Worm (Caenorhabditis elegans) whole organism, late embryonic: ENCODE data around the gene F58H1.8.

Source experiments
- C38D4.7 ChIP-seq: fragments of 200-800 bp; sonication (Bioruptor generic); optimal IDR thresholded peaks from 2 replicates; lab custom pipeline; 2018; ENCODE audit warnings: mild to moderate bottlenecking, missing genetic modification characterization, moderate library complexity, missing compliant biosample characterization
- F13H6.1 ChIP-seq: sonication (generic microtip); optimal IDR thresholded peaks from 2 replicates; lab custom pipeline; 2016; ENCODE audit warnings: missing genetic modification characterization, missing compliant biosample characterization
- K02D7.2 ChIP-seq: sonication (generic microtip); optimal IDR thresholded peaks from 2 replicates; lab custom pipeline; 2017; ENCODE audit warnings: mild to moderate bottlenecking, missing genetic modification characterization, missing compliant biosample characterization
- ahr-1 ChIP-seq: sonication (generic microtip); optimal IDR thresholded peaks from 2 replicates; lab custom pipeline; 2016; ENCODE audit warnings: missing genetic modification characterization, missing compliant biosample characterization
- ceh-14 ChIP-seq: sonication (generic microtip); optimal IDR thresholded peaks from 2 replicates; lab custom pipeline; 2016; ENCODE audit warnings: missing genotype, missing genetic modification characterization, missing compliant biosample characterization
- ceh-18 ChIP-seq: sonication (generic microtip); optimal IDR thresholded peaks from 2 replicates; lab custom pipeline; 2016; ENCODE audit warnings: missing genetic modification characterization, missing compliant biosample characterization
- ceh-19 ChIP-seq: fragments of 200-800 bp; sonication (Bioruptor generic); optimal IDR thresholded peaks from 2 replicates; lab custom pipeline; 2018; ENCODE audit warnings: mild to moderate bottlenecking, missing genetic modification characterization, missing compliant biosample characterization
- ceh-34 ChIP-seq: sonication (generic microtip); optimal IDR thresholded peaks from 2 replicates; lab custom pipeline; 2016; ENCODE audit warnings: mild to moderate bottlenecking, missing genetic modification characterization, missing compliant biosample characterization
- ceh-45 ChIP-seq: fragments of 200-800 bp; sonication (Bioruptor generic); IDR thresholded peaks from 2 replicates; pipeline ENCODE4 v1.3.6; 2022; ENCODE audit warnings: missing genetic modification reagents, missing genetic modification characterization, missing compliant biosample characterization
- ceh-48 ChIP-seq: sonication (generic microtip); optimal IDR thresholded peaks from 2 replicates; lab custom pipeline; 2016; ENCODE audit warnings: missing genetic modification characterization, inconsistent platforms, missing compliant biosample characterization
- ceh-9 ChIP-seq: sonication (generic microtip); optimal IDR thresholded peaks from 2 replicates; lab custom pipeline; 2016; ENCODE audit warnings: mild to moderate bottlenecking, missing genetic modification characterization, inconsistent platforms, missing compliant biosample characterization
- che-1 ChIP-seq: sonication (generic microtip); optimal IDR thresholded peaks from 2 replicates; lab custom pipeline; 2016; ENCODE audit warnings: mild to moderate bottlenecking, missing genetic modification characterization, missing compliant biosample characterization
- dmd-4 ChIP-seq: sonication (generic microtip); optimal IDR thresholded peaks from 2 replicates; lab custom pipeline; 2016; ENCODE audit warnings: borderline replicate concordance, missing genetic modification characterization, missing compliant biosample characterization
- elt-2 ChIP-seq: sonication (generic microtip); optimal IDR thresholded peaks from 2 replicates; lab custom pipeline; 2016; ENCODE audit warnings: missing genetic modification reagents, missing genetic modification characterization, missing compliant biosample characterization
- elt-4 ChIP-seq: sonication (generic microtip); optimal IDR thresholded peaks from 2 replicates; lab custom pipeline; 2016; ENCODE audit warnings: missing genetic modification characterization, missing compliant biosample characterization
- eyg-1 ChIP-seq: sonication (generic microtip); optimal IDR thresholded peaks from 2 replicates; lab custom pipeline; 2016; ENCODE audit warnings: missing genotype, missing genetic modification characterization, missing compliant biosample characterization
- fkh-10 ChIP-seq: fragments of 150-350 bp; optimal IDR thresholded peaks from 2 replicates; lab custom pipeline; 2014; ENCODE audit warnings: missing biosample characterization, missing genetic modification reagents, missing genetic modification characterization
- hlh-13 ChIP-seq: fragments of 200-800 bp; sonication (Bioruptor generic); optimal IDR thresholded peaks from 2 replicates; lab custom pipeline; 2018; ENCODE audit warnings: mild to moderate bottlenecking, missing genetic modification characterization, missing compliant biosample characterization
- hlh-15 ChIP-seq: sonication (generic microtip); optimal IDR thresholded peaks from 2 replicates; lab custom pipeline; 2016; ENCODE audit warnings: missing genetic modification characterization, missing compliant biosample characterization
- hlh-30 ChIP-seq: sonication (generic microtip); optimal IDR thresholded peaks from 2 replicates; lab custom pipeline; 2017; ENCODE audit warnings: antibody characterized with exemption, missing genetic modification characterization, missing compliant biosample characterization; ENCODE audit not compliant: insufficient read depth
- hlh-6 ChIP-seq: sonication (generic microtip); optimal IDR thresholded peaks from 2 replicates; lab custom pipeline; 2016; ENCODE audit warnings: missing genotype, missing genetic modification characterization, missing compliant biosample characterization
- lim-6 ChIP-seq: sonication (generic microtip); optimal IDR thresholded peaks from 2 replicates; lab custom pipeline; 2016; ENCODE audit warnings: missing genetic modification characterization, missing compliant biosample characterization
- lin-11 ChIP-seq: fragments of 200-800 bp; sonication (Bioruptor generic); optimal IDR thresholded peaks from 2 replicates; lab custom pipeline; 2018; ENCODE audit warnings: mild to moderate bottlenecking, missing genetic modification characterization, missing compliant biosample characterization
- mec-3 ChIP-seq: sonication (generic microtip); optimal IDR thresholded peaks from 2 replicates; lab custom pipeline; 2016; ENCODE audit warnings: borderline replicate concordance, missing genetic modification characterization, missing compliant biosample characterization
- nfya-1 ChIP-seq: sonication (generic microtip); optimal IDR thresholded peaks from 2 replicates; lab custom pipeline; 2017; ENCODE audit warnings: missing genetic modification characterization, mild to moderate bottlenecking, missing compliant biosample characterization, antibody characterized with exemption, moderate library complexity
- nhr-11 ChIP-seq: fragments of 150-350 bp; optimal IDR thresholded peaks from 2 replicates; lab custom pipeline; 2014; ENCODE audit warnings: missing biosample characterization, missing genetic modification characterization
- npax-4 ChIP-seq: sonication (generic microtip); optimal IDR thresholded peaks from 2 replicates; lab custom pipeline; 2016; ENCODE audit warnings: missing genetic modification characterization, missing compliant biosample characterization
- pag-3 ChIP-seq: sonication (generic microtip); optimal IDR thresholded peaks from 2 replicates; lab custom pipeline; 2016; ENCODE audit warnings: missing compliant biosample characterization, missing genetic modification characterization, borderline replicate concordance
- pat-9 ChIP-seq: fragments of 200-800 bp; sonication (Bioruptor generic); optimal IDR thresholded peaks from 2 replicates; lab custom pipeline; 2018; ENCODE audit warnings: mild to moderate bottlenecking, missing genetic modification characterization, moderate library complexity, missing compliant biosample characterization
- pax-1 ChIP-seq: fragments of 150-350 bp; optimal IDR thresholded peaks from 2 replicates; lab custom pipeline; 2014; ENCODE audit warnings: missing biosample characterization, missing genetic modification characterization
- rnt-1 ChIP-seq: sonication (generic microtip); optimal IDR thresholded peaks from 2 replicates; lab custom pipeline; 2016; ENCODE audit warnings: missing genetic modification characterization, missing compliant biosample characterization
- sdc-2 ChIP-seq: sonication (generic microtip); optimal IDR thresholded peaks from 2 replicates; lab custom pipeline; 2016; ENCODE audit warnings: missing genotype, missing genetic modification characterization, missing compliant biosample characterization
- sox-2 ChIP-seq: fragments of 200-800 bp; sonication (Bioruptor generic); IDR thresholded peaks from 2 replicates; pipeline ENCODE4 v1.3.6; 2022; ENCODE audit warnings: missing genetic modification reagents, missing genetic modification characterization, missing compliant biosample characterization
- tbx-2 ChIP-seq: sonication (generic microtip); optimal IDR thresholded peaks from 2 replicates; lab custom pipeline; 2016; ENCODE audit warnings: missing genetic modification characterization, missing compliant biosample characterization
- tbx-7 ChIP-seq: sonication (generic microtip); optimal IDR thresholded peaks from 2 replicates; lab custom pipeline; 2016; ENCODE audit warnings: missing genotype, missing genetic modification characterization, missing compliant biosample characterization
- ttx-3 ChIP-seq: sonication (generic microtip); optimal IDR thresholded peaks from 2 replicates; lab custom pipeline; 2016; ENCODE audit warnings: missing genetic modification reagents, missing genetic modification characterization, missing compliant biosample characterization
- unc-3 ChIP-seq, 2 experiments: fragments of 200-800 bp in 1 of 2; sonication (Bioruptor generic) in 1 of 2; sonication (generic microtip) in 1 of 2; conservative IDR thresholded peaks in 1 of 2; optimal IDR thresholded peaks in 1 of 2; 2 replicates each; pipeline versions ENCODE4 v1.3.6 to Lab custom; 2016 to 2022; ENCODE audit warnings: missing compliant biosample characterization in 2 of 2, missing genetic modification characterization in 2 of 2, missing genetic modification reagents in 1 of 2
- unc-42 ChIP-seq: sonication (generic microtip); optimal IDR thresholded peaks from 2 replicates; lab custom pipeline; 2016; ENCODE audit warnings: missing genotype, missing genetic modification characterization, missing compliant biosample characterization
- unc-55 ChIP-seq: sonication (generic microtip); optimal IDR thresholded peaks from 2 replicates; lab custom pipeline; 2017; ENCODE audit warnings: missing biosample characterization, missing genetic modification reagents, missing genetic modification characterization
- zip-5 ChIP-seq: sonication (generic microtip); optimal IDR thresholded peaks from 2 replicates; lab custom pipeline; 2016; ENCODE audit warnings: missing genetic modification characterization, missing compliant biosample characterization

The F58H1.8 gene

DNA sequence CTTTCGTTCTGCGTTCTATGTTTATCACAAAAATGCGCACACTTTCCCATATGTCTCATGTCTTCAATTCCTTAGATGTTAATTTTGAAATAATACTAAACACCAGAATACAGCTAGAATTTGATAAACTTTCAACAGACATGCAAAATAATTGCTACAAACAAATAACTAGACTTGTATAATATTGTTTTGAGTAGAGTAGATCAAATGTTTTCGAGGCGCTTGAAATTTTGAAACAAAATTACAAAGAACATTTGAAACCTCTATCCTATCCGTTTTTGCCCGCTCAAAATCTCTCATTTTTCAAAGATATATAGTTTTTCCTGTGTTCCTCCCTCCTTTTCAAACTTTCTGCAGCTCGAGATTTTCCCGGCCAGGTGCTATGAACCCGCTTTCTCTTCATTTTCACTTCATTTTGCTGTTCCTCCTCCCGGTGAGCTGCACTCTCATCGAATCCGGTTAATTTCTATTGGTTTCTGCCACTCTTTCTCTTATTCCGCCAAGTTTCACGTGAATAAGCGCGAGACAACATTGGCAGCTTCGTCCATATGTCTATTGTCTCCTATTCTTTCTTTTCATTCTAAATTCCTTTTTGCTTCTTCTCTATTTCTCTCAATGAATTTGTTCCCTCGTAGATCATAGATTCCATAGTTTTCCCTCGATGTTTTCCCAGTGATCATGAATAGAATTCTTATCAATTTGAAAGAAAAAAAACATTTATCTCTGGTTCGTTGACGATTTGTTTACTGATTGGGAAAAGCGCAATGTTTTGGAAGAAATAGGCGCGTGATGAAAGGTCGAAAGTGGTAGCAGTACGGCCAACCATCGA lies 13.0 kb upstream of the F58H1.8 start (continued):
- no peak for TF ChIP-seq hlh-13 (GFP tag; lab: Kevin White, UChicago)
- no peak for TF ChIP-seq dmd-4
- no peak for TF ChIP-seq npax-4 (tag; lab: Kevin White, UChicago)
- TF ChIP-seq ceh-18: peak; percentile 23
- TF ChIP-seq lin-11 (tag; lab: Kevin White, UChicago): no peak
- TF ChIP-seq unc-55 (GFP tag; lab: Kevin White, UChicago): peak; percentile 18
- no peak for TF ChIP-seq ceh-19 (GFP tag; lab: Kevin White, UChicago)
- TF ChIP-seq pat-9: no peak
- no peak for TF ChIP-seq tbx-7 (tag; lab: Kevin White, UChicago)
- peak; percentile 19 for TF ChIP-seq nfya-1 (tag; lab: Kevin White, UChicago)
- no peak for TF ChIP-seq ceh-9
- TF ChIP-seq hlh-6 (tag; lab: Kevin White, UChicago): no peak
- no peak for TF ChIP-seq K02D7.2 (tag; lab: Kevin White, UChicago)
- TF ChIP-seq, all 69 proteins: peak for 5

DNA sequence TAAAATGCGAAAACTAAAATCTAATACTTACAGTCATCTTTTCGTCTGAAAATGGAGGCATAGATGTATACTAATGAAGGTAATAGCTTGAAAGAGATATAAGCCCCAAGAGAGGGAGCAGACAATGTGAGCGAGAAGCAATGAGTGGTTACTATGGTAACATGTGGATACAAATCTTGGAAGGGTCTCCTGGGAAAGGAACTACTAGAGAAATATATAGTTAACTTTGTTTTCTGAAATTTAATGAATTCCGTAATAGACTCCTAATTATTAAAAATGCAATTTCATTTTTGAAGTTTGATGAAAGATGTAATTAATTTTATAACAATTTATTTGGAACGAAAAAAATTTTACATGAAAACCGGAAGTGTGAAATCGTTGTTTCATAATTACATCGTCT lies 7.6 kb upstream of the F58H1.8 start, which contains the start of gene osm-6:
TSS of gene osm-6 (minus strand) at position 101 of the 400 bp plus-strand sequence.
- no peak for TF ChIP-seq ceh-34 (tag; lab: Kevin White, UChicago)
- no peak for TF ChIP-seq che-1 (tag; lab: Kevin White, UChicago)
- TF ChIP-seq sdc-2 (tag; lab: Kevin White, UChicago): no peak
- TF ChIP-seq lin-11 (tag; lab: Kevin White, UChicago): no peak
- no peak for TF ChIP-seq ceh-48 (tag; lab: Kevin White, UChicago)
- TF ChIP-seq elt-2 (tag; lab: Kevin White, UChicago): no peak
- no peak for TF ChIP-seq ceh-18
- no peak for TF ChIP-seq nhr-11 (tag; lab: Kevin White, UChicago)
- TF ChIP-seq ceh-45: no peak
- no peak for TF ChIP-seq hlh-15 (tag; lab: Kevin White, UChicago)
- no peak for TF ChIP-seq sox-2 (GFP tag; lab: Robert Waterston, UW)
- TF ChIP-seq fkh-10 (GFP tag; lab: Kevin White, UChicago): no peak
- no peak for TF ChIP-seq eyg-1 (tag; lab: Kevin White, UChicago)
- no peak for TF ChIP-seq hlh-30 (tag; lab: Kevin White, UChicago)
- TF ChIP-seq zip-5 (tag; lab: Kevin White, UChicago): no peak
- no peak for TF ChIP-seq pag-3 (tag; lab: Kevin White, UChicago)
- no peak for TF ChIP-seq F13H6.1 (tag; lab: Kevin White, UChicago)
- TF ChIP-seq dmd-4: no peak
- TF ChIP-seq lim-6 (tag; lab: Kevin White, UChicago): no peak
- no peak for TF ChIP-seq rnt-1 (tag; lab: Kevin White, UChicago)

DNA sequence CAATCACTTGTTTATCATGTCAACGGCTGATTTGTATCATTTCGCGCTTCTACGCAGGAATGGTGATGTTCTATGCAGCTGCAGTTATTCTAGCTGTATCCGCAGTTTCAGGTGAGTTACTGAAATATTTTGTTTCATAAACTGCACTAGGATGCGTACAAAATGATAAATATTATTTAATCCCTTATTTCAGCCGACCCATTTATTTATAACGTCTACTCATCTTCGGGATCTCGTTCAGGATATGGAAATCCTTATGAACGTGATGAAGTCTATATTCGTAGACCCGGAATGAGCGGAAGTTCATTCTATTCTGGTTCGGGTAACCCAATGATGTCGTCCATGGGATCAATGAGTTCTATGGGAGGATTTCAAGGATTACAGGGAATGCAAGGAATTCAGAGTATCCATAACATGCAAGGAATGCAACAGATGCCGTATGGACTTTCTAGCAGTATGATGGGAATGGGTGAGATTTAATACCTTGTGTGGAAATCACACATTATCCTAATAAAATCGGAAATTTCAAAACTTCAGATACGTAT lies 5.8 kb upstream of the F58H1.8 start, which contains the start of gene F58H1.2:
TSS of gene F58H1.2 (plus strand) at position 51 of the 545 bp plus-strand sequence.
- no peak for TF ChIP-seq che-1 (tag; lab: Kevin White, UChicago)
- TF ChIP-seq dmd-4: no peak
- TF ChIP-seq lim-6 (tag; lab: Kevin White, UChicago): no peak
- TF ChIP-seq elt-4 (tag; lab: Kevin White, UChicago): no peak

DNA sequence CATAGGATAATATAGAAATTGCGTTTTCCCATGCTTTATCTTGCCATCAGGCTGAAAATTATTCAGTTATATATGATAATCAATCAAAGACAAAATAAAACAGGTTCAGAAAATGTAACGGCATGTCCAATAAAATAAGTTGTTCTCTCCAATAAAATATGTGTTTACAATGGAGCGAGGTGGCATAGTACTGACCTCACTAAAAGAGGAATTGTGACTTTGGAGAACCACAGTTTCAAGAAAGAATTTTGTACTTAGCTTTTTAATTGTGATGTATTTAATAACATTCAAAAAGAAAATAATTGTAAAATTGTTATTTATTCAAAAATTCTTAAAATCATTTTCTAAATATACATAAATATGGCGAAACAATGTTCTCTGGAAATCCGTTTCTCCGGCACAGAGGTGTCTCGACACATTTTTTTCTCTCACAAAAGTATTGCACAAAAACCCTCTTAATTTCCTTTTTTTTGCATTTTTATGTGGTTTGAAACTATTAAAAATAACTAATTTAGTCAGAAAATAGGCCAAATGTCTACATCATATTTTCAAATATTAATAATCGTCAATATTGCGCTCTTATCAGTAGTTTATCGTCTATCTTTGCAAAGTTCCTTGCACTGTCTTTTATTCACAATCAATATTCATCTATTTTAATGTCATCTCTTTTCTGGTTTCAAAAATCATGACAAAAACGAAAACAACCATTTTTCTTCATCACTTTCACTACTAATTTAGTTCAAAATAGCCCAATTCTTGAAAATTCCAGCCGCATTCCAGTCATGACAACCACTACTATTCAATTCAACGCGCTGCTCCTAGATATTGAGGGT lies 1.5 kb upstream of the F58H1.8 start, which contains the start of the genes aman-2 and F58H1.3:
TSS of gene aman-2 (minus strand) at position 51 of the 833 bp plus-strand sequence.
TSS of gene F58H1.3 (plus strand) at position 783 of the 833 bp plus-strand sequence.
- TF ChIP-seq pax-1 (tag; lab: Kevin White, UChicago): no peak
- TF ChIP-seq elt-2 (tag; lab: Kevin White, UChicago): peak; percentile 89
- TF ChIP-seq C38D4.7: peak; percentile 13
- peak; percentile 63 for TF ChIP-seq unc-42 (tag; lab: Kevin White, UChicago)
- no peak for TF ChIP-seq che-1 (tag; lab: Kevin White, UChicago)
- peak; percentile 57 for TF ChIP-seq ttx-3 (tag; lab: Kevin White, UChicago)
- no peak for TF ChIP-seq mec-3 (tag; lab: Kevin White, UChicago)
- peak; percentile 89 for TF ChIP-seq tbx-2
- no peak for TF ChIP-seq sox-2 (GFP tag; lab: Robert Waterston, UW)
- peak; percentile 75 for TF ChIP-seq ahr-1 (tag; lab: Kevin White, UChicago)
- TF ChIP-seq eyg-1 (tag; lab: Kevin White, UChicago): no peak
- peak; percentile 86 for TF ChIP-seq ceh-14 (tag; lab: Kevin White, UChicago)
- peak; percentile 36 for TF ChIP-seq ceh-34 (tag; lab: Kevin White, UChicago)
- no peak for TF ChIP-seq unc-3 (GFP tag; conservative IDR thresholded peaks at IDR 0.05; lab: Robert Waterston, UW)
- peak; percentile 68 for TF ChIP-seq unc-3 (tag; optimal IDR thresholded peaks at IDR 0.05; lab: Kevin White, UChicago)
- TF ChIP-seq rnt-1 (tag; lab: Kevin White, UChicago): peak; percentile 48
- TF ChIP-seq ceh-48 (tag; lab: Kevin White, UChicago): peak; percentile 35
- TF ChIP-seq hlh-15 (tag; lab: Kevin White, UChicago): peak; percentile 73
